Worm (Caenorhabditis elegans) whole organism, L1 larva: Measurements from ENCODE around the gene hlb-1.

Experiments used
- C16A3.4 ChIP-seq: fragments of 150-350 bp; optimal IDR thresholded peaks from 2 replicates; lab custom pipeline; 2014; ENCODE audit warnings: missing biosample characterization, missing genetic modification characterization
- F16B12.6 ChIP-seq: fragments of 150-350 bp; optimal IDR thresholded peaks from 2 replicates; lab custom pipeline; 2014; ENCODE audit warnings: missing biosample characterization, missing genetic modification characterization
- blmp-1 ChIP-seq: fragments of 150-350 bp; optimal IDR thresholded peaks from 2 replicates; lab custom pipeline; 2014; ENCODE audit warnings: missing biosample characterization, missing genetic modification characterization
- ceh-63 ChIP-seq: fragments of 200-800 bp; sonication (Bioruptor generic); optimal IDR thresholded peaks from 2 replicates; lab custom pipeline; 2018; ENCODE audit warnings: mild to moderate bottlenecking, missing genetic modification characterization, missing compliant biosample characterization
- ceh-88 ChIP-seq: fragments of 200-800 bp; sonication (Bioruptor generic); IDR thresholded peaks from 2 replicates; pipeline ENCODE4 v1.3.6; 2022; ENCODE audit warnings: missing genetic modification characterization, missing compliant biosample characterization
- dsc-1 ChIP-seq: sonication (generic microtip); optimal IDR thresholded peaks from 2 replicates; lab custom pipeline; 2016; ENCODE audit warnings: mild to moderate bottlenecking, missing genetic modification characterization, missing compliant biosample characterization
- efl-1 ChIP-seq, 4 experiments: fragments of 150-350 bp; optimal IDR thresholded peaks in 3 of 4; peaks in 1 of 4; 1 replicate in 1 of 4; 2 replicates in 3 of 4; lab custom pipeline; 2014; ENCODE audit warnings: missing biosample characterization in 2 of 4, missing genetic modification characterization in 2 of 4, missing genetic modification reagents in 2 of 4
- egl-13 ChIP-seq: sonication (generic microtip); optimal IDR thresholded peaks from 2 replicates; lab custom pipeline; 2016; ENCODE audit warnings: missing genotype, missing genetic modification reagents, missing genetic modification characterization, missing compliant biosample characterization
- fkh-10 ChIP-seq: sonication (generic microtip); optimal IDR thresholded peaks from 2 replicates; lab custom pipeline; 2017; ENCODE audit warnings: missing biosample characterization, missing genetic modification reagents, missing genetic modification characterization
- fkh-8 ChIP-seq: sonication (generic microtip); optimal IDR thresholded peaks from 2 replicates; lab custom pipeline; 2016; ENCODE audit warnings: mild to moderate bottlenecking, missing genetic modification characterization, missing compliant biosample characterization
- isw-1 ChIP-seq: fragments of 200-800 bp; sonication (Bioruptor generic); IDR thresholded peaks from 2 replicates; pipeline ENCODE4 v1.3.6; 2022; ENCODE audit warnings: missing genetic modification characterization, missing compliant biosample characterization
- jun-1 ChIP-seq: fragments of 150-350 bp; optimal IDR thresholded peaks from 2 replicates; lab custom pipeline; 2014; ENCODE audit warnings: missing biosample characterization, missing genetic modification reagents, missing genetic modification characterization
- lin-13 ChIP-seq: fragments of 150-350 bp; optimal IDR thresholded peaks from 2 replicates; lab custom pipeline; 2014; ENCODE audit warnings: missing biosample characterization, missing genetic modification reagents, missing genetic modification characterization
- lin-14 ChIP-seq: fragments of 200-800 bp; sonication (Bioruptor generic); optimal IDR thresholded peaks from 2 replicates; lab custom pipeline; 2018; ENCODE audit warnings: mild to moderate bottlenecking, missing genetic modification characterization, moderate library complexity, missing compliant biosample characterization
- lin-39 ChIP-seq: fragments of 150-350 bp; optimal IDR thresholded peaks from 2 replicates; lab custom pipeline; 2014; ENCODE audit warnings: missing biosample characterization, missing genetic modification reagents, missing genetic modification characterization
- nhr-19 ChIP-seq: fragments of 200-800 bp; sonication (Bioruptor generic); conservative IDR thresholded peaks from 2 replicates; pipeline ENCODE4 v1.3.6; 2022; ENCODE audit warnings: missing genetic modification characterization, missing compliant biosample characterization
- nhr-47 ChIP-seq: sonication (generic microtip); optimal IDR thresholded peaks from 2 replicates; lab custom pipeline; 2016; ENCODE audit warnings: mild to moderate bottlenecking, missing genetic modification characterization, moderate library complexity, missing compliant biosample characterization
- nhr-71 ChIP-seq: sonication (generic microtip); optimal IDR thresholded peaks from 2 replicates; lab custom pipeline; 2016; ENCODE audit warnings: mild to moderate bottlenecking, missing genetic modification characterization, moderate library complexity, missing compliant biosample characterization
- nhr-76 ChIP-seq: sonication (generic microtip); optimal IDR thresholded peaks from 2 replicates; lab custom pipeline; 2017; ENCODE audit warnings: missing biosample characterization, missing genetic modification characterization
- nhr-77 ChIP-seq: fragments of 150-350 bp; optimal IDR thresholded peaks from 2 replicates; lab custom pipeline; 2014; ENCODE audit warnings: missing biosample characterization, missing genetic modification characterization
- nhr-85 ChIP-seq: sonication (generic microtip); peaks from one replicate; lab custom pipeline; 2016; ENCODE audit warnings: missing genetic modification characterization, inconsistent platforms, missing compliant biosample characterization
- pax-3 ChIP-seq: fragments of 200-800 bp; sonication (Bioruptor generic); optimal IDR thresholded peaks from 2 replicates; lab custom pipeline; 2018; ENCODE audit warnings: mild to moderate bottlenecking, missing genetic modification characterization, moderate library complexity, missing compliant biosample characterization
- rnt-1 ChIP-seq: sonication (generic microtip); optimal IDR thresholded peaks from 2 replicates; lab custom pipeline; 2016; ENCODE audit warnings: mild to moderate bottlenecking, missing genetic modification characterization, moderate library complexity, missing compliant biosample characterization
- sox-4 ChIP-seq: sonication (generic microtip); optimal IDR thresholded peaks from 2 replicates; lab custom pipeline; 2016; ENCODE audit warnings: missing genetic modification characterization, missing compliant biosample characterization
- sup-37 ChIP-seq: fragments of 200-800 bp; sonication (Bioruptor generic); optimal IDR thresholded peaks from 2 replicates; lab custom pipeline; 2018; ENCODE audit warnings: mild to moderate bottlenecking, missing genetic modification characterization, missing compliant biosample characterization
- swsn-7 ChIP-seq: sonication (generic microtip); optimal IDR thresholded peaks from 2 replicates; lab custom pipeline; 2016; ENCODE audit warnings: missing genetic modification characterization, missing compliant biosample characterization
- tbx-2 ChIP-seq: sonication (generic microtip); optimal IDR thresholded peaks from 2 replicates; lab custom pipeline; 2016; ENCODE audit warnings: missing genetic modification characterization, missing compliant biosample characterization
- unc-30 ChIP-seq: sonication (generic microtip); optimal IDR thresholded peaks from 2 replicates; lab custom pipeline; 2017; ENCODE audit warnings: missing biosample characterization, missing genetic modification characterization
- unc-98 ChIP-seq: fragments of 200-800 bp; sonication (Bioruptor generic); IDR thresholded peaks from 2 replicates; pipeline ENCODE4 v1.3.6; 2022; ENCODE audit warnings: missing genetic modification characterization, missing compliant biosample characterization
- vab-15 ChIP-seq: sonication (generic microtip); optimal IDR thresholded peaks from 2 replicates; lab custom pipeline; 2017; ENCODE audit warnings: missing genotype, mild to moderate bottlenecking, missing genetic modification characterization, missing compliant biosample characterization
- xbp-1 ChIP-seq: sonication (generic microtip); optimal IDR thresholded peaks from 2 replicates; lab custom pipeline; 2016; ENCODE audit warnings: missing genetic modification characterization, missing compliant biosample characterization
- zag-1 ChIP-seq: fragments of 150-350 bp; optimal IDR thresholded peaks from 2 replicates; lab custom pipeline; 2014; ENCODE audit warnings: missing biosample characterization, missing genetic modification characterization
- ztf-11 ChIP-seq, 2 experiments: sonication (generic microtip); optimal IDR thresholded peaks; 2 replicates each; lab custom pipeline; 2016 to 2017; ENCODE audit warnings: missing genetic modification characterization in 2 of 2, missing biosample characterization in 1 of 2, missing compliant biosample characterization in 1 of 2
- ztf-4 ChIP-seq: fragments of 150-350 bp; optimal IDR thresholded peaks from 2 replicates; lab custom pipeline; 2014; ENCODE audit warnings: missing biosample characterization, missing genetic modification characterization

The hlb-1 gene

DNA sequence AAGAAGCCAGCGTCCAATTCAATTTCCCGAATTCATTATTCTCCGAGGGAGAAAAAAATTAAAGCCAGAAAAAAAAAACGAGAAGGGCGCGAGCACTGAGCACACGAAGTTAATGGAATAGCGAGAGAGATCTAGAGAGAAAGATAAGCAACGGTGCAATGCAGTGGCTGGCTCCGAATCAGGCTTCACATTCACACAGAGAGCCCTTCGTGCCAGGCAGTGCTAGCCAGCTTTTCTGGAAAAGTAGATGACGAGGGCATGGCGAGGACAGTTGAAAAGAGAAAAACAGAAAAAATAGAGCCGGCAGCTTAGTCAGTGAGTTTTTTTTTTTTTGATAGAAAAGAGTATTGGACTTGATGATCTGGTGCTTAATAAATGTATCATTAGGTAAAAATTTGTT, 31.1 kb upstream of the hlb-1 start:
- TF ChIP-seq ztf-4 (tag; lab: Kevin White, UChicago): no peak
- TF ChIP-seq lin-14: peak; percentile 48
- peak; percentile 84 for TF ChIP-seq fkh-8 (tag; lab: Kevin White, UChicago)
- peak; percentile 52 for TF ChIP-seq dsc-1 (tag; lab: Kevin White, UChicago)
- peak; percentile 7 for TF ChIP-seq egl-13 (tag; lab: Kevin White, UChicago)
- TF ChIP-seq lin-13 (GFP tag; lab: Kevin White, UChicago): no peak
- no peak for TF ChIP-seq ceh-88 (GFP tag; lab: Robert Waterston, UW)
- TF ChIP-seq swsn-7 (tag; lab: Kevin White, UChicago): peak; percentile 30
- TF ChIP-seq unc-30: peak; percentile 24
- TF ChIP-seq C16A3.4: no peak
- TF ChIP-seq nhr-47 (tag; lab: Kevin White, UChicago): peak; percentile 40
- TF ChIP-seq pax-3: peak; percentile 4
- TF ChIP-seq fkh-10 (GFP tag; lab: Kevin White, UChicago): peak; percentile 47
- peak; percentile 45 for TF ChIP-seq nhr-71

DNA sequence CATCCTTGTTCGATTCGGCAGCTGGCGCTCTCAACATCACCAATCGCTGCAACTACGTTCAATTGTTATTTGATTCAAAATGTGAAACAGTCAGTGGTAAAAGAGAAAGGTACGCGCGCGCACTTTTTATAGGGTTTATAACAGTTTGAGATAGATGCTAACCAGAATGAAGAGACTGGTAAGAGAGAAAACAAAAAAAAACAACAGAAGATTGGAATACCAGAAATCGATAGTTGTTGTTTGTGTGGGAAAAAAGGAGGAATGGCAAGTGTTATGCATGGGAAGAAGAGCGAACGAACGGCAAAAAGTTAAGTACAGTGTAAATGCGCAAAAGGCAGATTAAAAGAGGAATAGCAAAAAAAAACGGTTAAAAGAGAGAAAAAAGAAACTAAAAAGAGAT, 27.3 kb upstream of the hlb-1 start, which contains the start of gene Y26E6A.3:
TSS of gene Y26E6A.3 (minus strand) at position 101 of the 400 bp plus-strand sequence.
- TF ChIP-seq unc-98 (GFP tag; lab: Robert Waterston, UW) (no peak), blmp-1 (peak; percentile 44)

DNA sequence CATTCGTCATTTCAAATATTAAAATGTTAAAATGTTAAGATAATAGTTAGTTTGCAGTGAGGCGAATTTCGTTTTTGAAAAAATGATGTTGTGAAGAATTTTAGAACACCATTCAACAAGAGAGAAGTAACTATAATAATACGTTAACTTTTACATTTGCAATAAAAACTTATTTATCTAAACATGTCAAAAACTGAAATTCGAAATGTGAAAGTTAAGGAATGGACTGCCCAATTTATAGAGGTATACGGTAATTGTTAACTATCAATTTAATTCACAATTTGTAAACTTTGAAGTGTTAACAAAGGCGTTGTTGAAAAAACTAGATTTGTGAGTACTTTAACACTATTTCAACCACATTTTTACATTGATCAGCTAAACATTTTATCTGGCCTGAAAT, 21.2 kb upstream of the hlb-1 start:
- TF ChIP-seq efl-1 (optimal IDR thresholded peaks at IDR 0.05; lab: Kevin White, UChicago): no peak
- TF ChIP-seq efl-1 (GFP tag; optimal IDR thresholded peaks at IDR 0.05 in 1 of 2; lab: Kevin White, UChicago): peak in 1 of 2 experiments; percentile 30
- TF ChIP-seq ztf-11 (tag; optimal IDR thresholded peaks at IDR 0.05; lab: Kevin White, UChicago): no peak

DNA sequence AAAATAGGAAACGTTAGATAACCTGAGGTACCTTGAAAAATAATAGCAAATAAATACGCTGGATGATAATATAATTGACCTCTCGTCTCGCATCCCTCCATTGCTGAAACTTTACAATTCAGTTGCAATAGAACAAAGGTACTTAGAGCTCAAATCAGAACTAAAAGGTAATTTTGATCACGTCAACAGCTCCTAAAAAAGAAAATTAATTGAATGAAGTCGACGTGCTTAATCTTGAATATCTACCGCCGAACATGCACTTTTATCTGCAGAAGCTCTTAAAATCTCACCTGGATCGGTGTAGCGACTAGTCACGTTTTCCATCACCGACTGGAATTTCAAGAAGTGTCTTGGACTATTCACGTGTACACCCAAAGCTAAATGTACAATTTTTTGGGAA, 20.8 kb upstream of the hlb-1 start, which contains the start of gene sra-39:
TSS of gene sra-39 (minus strand) at position 101 of the 400 bp plus-strand sequence.
- TF ChIP-seq nhr-85 (tag; lab: Kevin White, UChicago) (peak; percentile 18), vab-15 (tag; lab: Kevin White, UChicago) (no peak)

DNA sequence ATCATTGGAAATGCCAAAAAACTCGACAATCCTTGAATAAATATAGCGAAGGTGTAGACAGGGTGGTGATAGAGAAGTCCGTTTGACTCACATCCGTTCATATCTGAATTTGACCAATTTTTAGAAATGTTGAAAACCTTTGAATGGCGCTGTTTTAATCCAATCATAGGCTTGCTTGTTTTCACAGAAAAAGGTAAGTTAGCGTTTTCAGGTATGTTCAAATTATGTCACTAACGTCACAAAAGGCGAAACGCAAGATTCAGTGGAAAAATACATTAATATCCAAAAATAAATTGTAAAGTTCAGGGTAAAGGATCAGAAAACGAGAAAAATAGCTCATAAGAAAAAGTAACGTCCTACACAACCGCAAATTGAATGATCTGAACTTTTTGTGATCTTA, 17.5 kb upstream of the hlb-1 start, which contains the start of gene sra-38:
TSS of gene sra-38 (minus strand) at position 101 of the 400 bp plus-strand sequence.
- TF ChIP-seq lin-39 (tag; lab: Kevin White, UChicago) (no peak), nhr-76 (tag; lab: Kevin White, UChicago) (no peak), nhr-19 (GFP tag; lab: Robert Waterston, UW) (no peak), sox-4 (tag; lab: Kevin White, UChicago) (no peak), sup-37 (GFP tag; lab: Kevin White, UChicago) (no peak), isw-1 (no peak), F16B12.6 (tag; lab: Kevin White, UChicago) (no peak), nhr-77 (no peak), xbp-1 (tag; lab: Kevin White, UChicago) (no peak), zag-1 (tag; lab: Kevin White, UChicago) (no peak), tbx-2 (tag; lab: Kevin White, UChicago) (no peak), unc-30 (no peak), ceh-63 (GFP tag; lab: Kevin White, UChicago) (no peak), rnt-1 (no peak), dsc-1 (tag; lab: Kevin White, UChicago) (no peak), jun-1 (tag; lab: Kevin White, UChicago) (no peak), lin-13 (GFP tag; lab: Kevin White, UChicago) (no peak)
- TF ChIP-seq, all 84 proteins: peak for 0
